Worm (Caenorhabditis elegans) whole organism, midembryonic: Measurements from ENCODE around the gene T28A11.13.

Source experiments
- T22C8.4 ChIP-seq: fragments of 200-800 bp; sonication (Bioruptor generic); IDR thresholded peaks from 2 replicates; pipeline ENCODE4 v1.3.6; 2022; ENCODE audit warnings: missing genetic modification characterization, missing compliant biosample characterization
- cog-1 ChIP-seq: sonication (generic microtip); optimal IDR thresholded peaks from 2 replicates; lab custom pipeline; 2016; ENCODE audit warnings: missing genetic modification characterization, missing compliant biosample characterization
- flt-1 ChIP-seq: fragments of 200-800 bp; sonication (Bioruptor generic); IDR thresholded peaks from 2 replicates; pipeline ENCODE4 v1.3.6; 2022; ENCODE audit warnings: missing genetic modification characterization, missing compliant biosample characterization
- klf-2 ChIP-seq: fragments of 200-800 bp; sonication (Bioruptor generic); conservative IDR thresholded peaks from 2 replicates; pipeline ENCODE4 v1.3.6; 2022; ENCODE audit warnings: missing genetic modification reagents, missing genetic modification characterization, missing compliant biosample characterization
- tab-1 ChIP-seq: fragments of 200-800 bp; sonication (Bioruptor generic); IDR thresholded peaks from 2 replicates; pipeline ENCODE4 v1.3.6; 2022; ENCODE audit warnings: missing genetic modification characterization, missing compliant biosample characterization
- ztf-23 ChIP-seq: fragments of 200-800 bp; sonication (Bioruptor generic); IDR thresholded peaks from 2 replicates; pipeline ENCODE4 v1.3.6; 2022; ENCODE audit warnings: missing genetic modification reagents, missing genetic modification characterization, missing compliant biosample characterization
- ztf-29 ChIP-seq: fragments of 200-800 bp; sonication (Bioruptor generic); IDR thresholded peaks from 2 replicates; pipeline ENCODE4 v1.3.6; 2022; ENCODE audit warnings: missing genetic modification reagents, missing genetic modification characterization, missing compliant biosample characterization

ce11 chrV:3288134-3288533, 38.1 kb upstream of the T28A11.13 start:
- TF ChIP-seq T22C8.4 (GFP tag; lab: Robert Waterston, UW): no peak
- TF ChIP-seq cog-1 (tag; lab: Kevin White, UChicago): no peak
- no peak for TF ChIP-seq ztf-29
- no peak for TF ChIP-seq tab-1 (GFP tag; lab: Robert Waterston, UW)
- no peak for TF ChIP-seq ztf-23
- no peak for TF ChIP-seq flt-1 (GFP tag; lab: Robert Waterston, UW)
- TF ChIP-seq klf-2 (GFP tag; lab: Robert Waterston, UW): no peak
